Worm (Caenorhabditis elegans): ENCODE data around the gene csr-1.
A peak's percentile ranks its signal among the peaks of the same experiment; 100 is the strongest.

The csr-1 gene

DNA sequence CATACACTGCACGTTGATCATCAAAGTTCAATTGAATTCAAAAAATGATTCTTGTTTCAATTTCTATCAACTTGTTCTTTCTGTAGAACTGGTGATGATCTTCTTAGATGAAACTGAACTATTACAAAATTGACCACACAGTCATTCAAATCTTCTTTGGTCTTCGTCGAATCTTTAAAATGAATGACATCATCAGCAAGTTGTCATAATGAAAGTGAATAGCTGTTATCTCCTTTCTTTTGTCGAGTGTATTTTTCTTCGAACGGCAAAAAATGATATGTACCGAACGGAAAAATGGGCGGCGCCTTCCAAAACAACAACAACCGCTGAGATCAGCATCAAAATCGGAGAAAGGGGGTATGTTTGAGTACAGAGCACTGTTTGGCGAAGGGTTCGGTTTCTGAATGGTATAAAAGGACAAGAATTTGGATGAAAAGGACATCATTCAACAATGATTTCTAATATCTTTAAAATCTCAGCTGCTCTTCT, 20.4 kb downstream of the csr-1 start, which contains the start of gene ora-1:
TSS of gene ora-1 (plus strand) at position 439 of the 489 bp plus-strand sequence.
- TF ChIP-seq R02D3.7 (tag; optimal IDR thresholded peaks at IDR 0.05) (no peak), nhr-25 (tag; optimal IDR thresholded peaks at IDR 0.05) (peak; percentile 14)

DNA sequence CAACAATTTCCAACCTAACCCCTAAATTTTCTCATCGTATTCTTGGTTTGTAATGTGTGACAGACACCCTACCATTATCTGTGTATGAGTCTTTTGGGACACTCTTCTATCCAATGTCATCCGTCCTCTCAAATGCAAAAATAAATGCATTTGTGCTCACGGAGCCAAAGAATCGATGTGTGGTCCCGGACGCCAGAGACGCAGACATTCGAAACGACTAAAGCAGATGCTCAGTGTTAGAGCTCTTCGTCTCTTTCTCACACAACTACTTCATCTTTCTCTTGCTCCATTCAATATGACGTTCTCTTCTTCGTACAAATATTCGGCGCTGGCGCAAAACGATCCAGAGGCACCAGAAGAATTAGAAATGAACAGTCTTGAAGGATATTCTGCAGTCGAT, 22.5 kb downstream of the csr-1 start, which contains the start of gene unc-24:
TSS of gene unc-24 (plus strand) at position 283 of the 400 bp plus-strand sequence.
- no peak for TF ChIP-seq eor-1 (tag; optimal IDR thresholded peaks at IDR 0.05)
- TF ChIP-seq lin-15B (tag; optimal IDR thresholded peaks at IDR 0.05) = peak; percentile 22
- TF ChIP-seq ZK546.5 (tag; optimal IDR thresholded peaks at IDR 0.05) = no peak
- TF ChIP-seq nhr-12 (tag; optimal IDR thresholded peaks at IDR 0.05) = no peak
- TF ChIP-seq nhr-237 (tag; optimal IDR thresholded peaks at IDR 0.05) = no peak
- no peak for TF ChIP-seq ceh-9 (tag; optimal IDR thresholded peaks at IDR 0.05)
- TF ChIP-seq nfya-1 (tag; optimal IDR thresholded peaks at IDR 0.05; ENCODE audit: insufficient read depth) = peak; percentile 63
- peak; percentile 20 for TF ChIP-seq hmg-11 (tag; optimal IDR thresholded peaks at IDR 0.05)
- TF ChIP-seq sea-2 (GFP tag; optimal IDR thresholded peaks at IDR 0.05) = no peak
- TF ChIP-seq egl-5 (tag; optimal IDR thresholded peaks at IDR 0.05) = no peak
- TF ChIP-seq mdl-1 (tag; optimal IDR thresholded peaks at IDR 0.05) = no peak
- no peak for TF ChIP-seq fos-1 (tag; optimal IDR thresholded peaks at IDR 0.05)
- TF ChIP-seq elt-3 (tag; optimal IDR thresholded peaks at IDR 0.05) = no peak
- TF ChIP-seq egl-27 (tag; optimal IDR thresholded peaks at IDR 0.05) = no peak
- TF ChIP-seq daf-12 (tag; optimal IDR thresholded peaks at IDR 0.05) = no peak
- TF ChIP-seq lin-39 (tag; optimal IDR thresholded peaks at IDR 0.05) = peak; percentile 74

DNA sequence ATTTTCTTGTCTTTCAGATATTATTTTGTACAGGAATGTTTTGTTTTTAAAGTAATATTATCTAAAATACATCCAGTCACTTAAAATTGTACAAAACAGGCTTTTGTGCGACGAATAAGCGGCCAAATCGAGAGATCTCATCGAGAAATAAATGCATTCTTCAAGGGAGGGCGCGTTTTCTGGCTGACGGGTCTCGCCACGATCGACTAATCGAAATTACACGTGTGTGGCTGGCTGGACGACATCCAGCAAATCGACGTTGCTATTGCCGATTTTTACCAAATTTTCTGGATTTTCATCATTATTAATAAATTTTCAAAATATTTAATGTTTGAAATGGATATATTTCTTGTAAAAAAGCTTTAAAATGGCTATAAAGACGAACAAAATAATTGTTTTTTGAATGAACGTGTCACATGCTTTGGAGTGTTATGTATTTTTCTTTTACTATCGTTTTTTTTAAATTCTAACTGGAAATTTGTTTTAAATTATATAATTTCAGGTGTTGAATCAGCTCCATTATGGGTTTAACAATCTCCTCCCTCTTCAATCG, 25.0 kb downstream of the csr-1 start, which contains the start of gene arf-5:
TSS of gene arf-5 (plus strand) at position 503 of the 553 bp plus-strand sequence.
- TF ChIP-seq ceh-9 (tag; optimal IDR thresholded peaks at IDR 0.05) (no peak), ceh-82 (tag; optimal IDR thresholded peaks at IDR 0.05) (no peak), egl-5 (tag; optimal IDR thresholded peaks at IDR 0.05) (no peak), R02D3.7 (tag; optimal IDR thresholded peaks at IDR 0.05) (no peak), tbx-2 (tag; optimal IDR thresholded peaks at IDR 0.05) (no peak), unc-39 (tag; optimal IDR thresholded peaks at IDR 0.05) (no peak), nfya-1 (tag; optimal IDR thresholded peaks at IDR 0.05; ENCODE audit: insufficient read depth) (peak; percentile 57), eor-1 (tag; optimal IDR thresholded peaks at IDR 0.05) (no peak), ceh-16 (tag; optimal IDR thresholded peaks at IDR 0.05) (no peak), nhr-28 (tag; optimal IDR thresholded peaks at IDR 0.05) (no peak), fkh-2 (tag; optimal IDR thresholded peaks at IDR 0.05) (no peak), lin-39 (tag; optimal IDR thresholded peaks at IDR 0.05) (peak; percentile 81), sea-2 (GFP tag; optimal IDR thresholded peaks at IDR 0.05) (no peak), nhr-76 (tag; optimal IDR thresholded peaks at IDR 0.05) (no peak), nhr-237 (tag; optimal IDR thresholded peaks at IDR 0.05) (no peak), pqm-1 (tag; optimal IDR thresholded peaks at IDR 0.05) (no peak), nhr-25 (tag; optimal IDR thresholded peaks at IDR 0.05) (no peak), fkh-10 (GFP tag; optimal IDR thresholded peaks at IDR 0.05) (no peak), ZK546.5 (tag; optimal IDR thresholded peaks at IDR 0.05) (no peak), nhr-23 (tag; optimal IDR thresholded peaks at IDR 0.05) (peak; percentile 29), aly-2 (tag; optimal IDR thresholded peaks at IDR 0.05) (no peak), elt-3 (tag; optimal IDR thresholded peaks at IDR 0.05) (no peak), ama-1 (optimal IDR thresholded peaks at IDR 0.05) (peak; percentile 50), unc-62 (GFP tag; optimal IDR thresholded peaks at IDR 0.05) (no peak), elt-2 (tag; optimal IDR thresholded peaks at IDR 0.05) (peak; percentile 7), fos-1 (tag; optimal IDR thresholded peaks at IDR 0.05) (no peak), lsy-12 (tag; optimal IDR thresholded peaks at IDR 0.05) (no peak), nhr-43 (tag; optimal IDR thresholded peaks at IDR 0.05; ENCODE audit: poor library complexity, severe bottlenecking) (no peak), nhr-67 (tag; optimal IDR thresholded peaks at IDR 0.05) (no peak), daf-12 (tag; optimal IDR thresholded peaks at IDR 0.05) (no peak), ztf-4 (tag; optimal IDR thresholded peaks at IDR 0.05) (no peak), pha-4 (tag; optimal IDR thresholded peaks at IDR 0.05) (peak; percentile 47), elt-1 (tag; optimal IDR thresholded peaks at IDR 0.05) (peak; percentile 7), ceh-28 (tag; optimal IDR thresholded peaks at IDR 0.05) (no peak), egl-27 (tag; optimal IDR thresholded peaks at IDR 0.05) (no peak), nhr-11 (tag; optimal IDR thresholded peaks at IDR 0.05) (no peak), nhr-12 (tag; optimal IDR thresholded peaks at IDR 0.05) (no peak), mml-1 (tag; optimal IDR thresholded peaks at IDR 0.05) (no peak), lin-15B (tag; optimal IDR thresholded peaks at IDR 0.05) (peak; percentile 54)
